Worm (Caenorhabditis elegans) whole organism, dauer: ENCODE measurements around the gene gmeb-3.

Experiments
- unc-62 ChIP-seq: sonication (generic microtip); optimal IDR thresholded peaks from 2 replicates; lab custom pipeline; 2017; ENCODE audit warnings: missing biosample characterization, missing genetic modification reagents, missing genetic modification characterization

gmeb-3 gene

ce11 chrIII:3768200-3768599, at the start of gene gmeb-3:
gmeb-3 (plus strand) TSS chrIII:3768500.
- no peak for TF ChIP-seq unc-62 (GFP tag; lab: Kevin White, UChicago)

- TF ChIP-seq unc-62 (GFP tag; lab: Kevin White, UChicago): no peak
Observed at ce11 chrIII:3719564-3719963, 48.7 kb upstream of the gmeb-3 start, which contains the start of gene C14B1.8. C14B1.8 (minus strand) TSS chrIII:3719680.

ce11 chrIII:3723726-3724125, 44.6 kb upstream of the gmeb-3 start:
- no peak for TF ChIP-seq unc-62 (GFP tag; lab: Kevin White, UChicago)

- no peak for TF ChIP-seq unc-62 (GFP tag; lab: Kevin White, UChicago)
Observed at ce11 chrIII:3724880-3725279, 43.4 kb upstream of the gmeb-3 start, which contains the start of gene C14B1.12. C14B1.12 (minus strand) TSS chrIII:3724980.

- TF ChIP-seq unc-62 (GFP tag; lab: Kevin White, UChicago): no peak
Observed at ce11 chrIII:3726443-3726842, 41.9 kb upstream of the gmeb-3 start, which contains the start of gene gldi-5. gldi-5 (minus strand) TSS chrIII:3726500.

- no peak for TF ChIP-seq unc-62 (GFP tag; lab: Kevin White, UChicago)
Observed at ce11 chrIII:3729520-3729919, 38.8 kb upstream of the gmeb-3 start, which contains the start of gene F34D10.9. F34D10.9 (minus strand) TSS chrIII:3729620.

- TF ChIP-seq unc-62 (GFP tag; lab: Kevin White, UChicago): no peak
Observed at ce11 chrIII:3730475-3730874, 37.8 kb upstream of the gmeb-3 start, which contains the start of gene F34D10.8. F34D10.8 (plus strand) TSS chrIII:3730775.

ce11 chrIII:3734007-3734406, 34.3 kb upstream of the gmeb-3 start, which contains the start of gene F34D10.3:
F34D10.3 (plus strand) TSS chrIII:3734255.
- TF ChIP-seq unc-62 (GFP tag; lab: Kevin White, UChicago): no peak

- TF ChIP-seq unc-62 (GFP tag; lab: Kevin White, UChicago): no peak
Observed at ce11 chrIII:3734990-3735389, 33.3 kb upstream of the gmeb-3 start, which contains the start of gene evl-18. evl-18 (minus strand) TSS chrIII:3735039.

- no peak for TF ChIP-seq unc-62 (GFP tag; lab: Kevin White, UChicago)
Observed at ce11 chrIII:3735509-3736255, 32.6 kb upstream of the gmeb-3 start.

- no peak for TF ChIP-seq unc-62 (GFP tag; lab: Kevin White, UChicago)
Observed at ce11 chrIII:3736302-3736701, 32.0 kb upstream of the gmeb-3 start, which contains the start of gene F34D10.4. F34D10.4 (plus strand) TSS chrIII:3736602.

ce11 chrIII:3737742-3738141, 30.6 kb upstream of the gmeb-3 start:
- no peak for TF ChIP-seq unc-62 (GFP tag; lab: Kevin White, UChicago)

- no peak for TF ChIP-seq unc-62 (GFP tag; lab: Kevin White, UChicago)
Observed at ce11 chrIII:3738331-3738730, 30.0 kb upstream of the gmeb-3 start.

- no peak for TF ChIP-seq unc-62 (GFP tag; lab: Kevin White, UChicago)
Observed at ce11 chrIII:3742090-3742489, 26.2 kb upstream of the gmeb-3 start.

ce11 chrIII:3743367-3743766, 24.9 kb upstream of the gmeb-3 start:
- TF ChIP-seq unc-62 (GFP tag; lab: Kevin White, UChicago): no peak

- no peak for TF ChIP-seq unc-62 (GFP tag; lab: Kevin White, UChicago)
Observed at ce11 chrIII:3745138-3745537, 23.2 kb upstream of the gmeb-3 start, which contains the start of gene lin-48. lin-48 (plus strand) TSS chrIII:3745438.

ce11 chrIII:3759312-3759711, 9.0 kb upstream of the gmeb-3 start, which contains the start of gene arcp-1:
arcp-1 (minus strand) TSS chrIII:3759412.
- no peak for TF ChIP-seq unc-62 (GFP tag; lab: Kevin White, UChicago)
